Worm (Caenorhabditis elegans) whole organism, midembryonic: ENCODE measurements around the gene C34C6.3.

ENCODE experiments used
- T22C8.4 ChIP-seq: fragments of 200-800 bp; sonication (Bioruptor generic); IDR thresholded peaks from 2 replicates; pipeline ENCODE4 v1.3.6; 2022; ENCODE audit warnings: missing genetic modification characterization, missing compliant biosample characterization
- cog-1 ChIP-seq: sonication (generic microtip); optimal IDR thresholded peaks from 2 replicates; lab custom pipeline; 2016; ENCODE audit warnings: missing genetic modification characterization, missing compliant biosample characterization
- flt-1 ChIP-seq: fragments of 200-800 bp; sonication (Bioruptor generic); IDR thresholded peaks from 2 replicates; pipeline ENCODE4 v1.3.6; 2022; ENCODE audit warnings: missing genetic modification characterization, missing compliant biosample characterization
- klf-2 ChIP-seq: fragments of 200-800 bp; sonication (Bioruptor generic); conservative IDR thresholded peaks from 2 replicates; pipeline ENCODE4 v1.3.6; 2022; ENCODE audit warnings: missing genetic modification reagents, missing genetic modification characterization, missing compliant biosample characterization
- med-1 ChIP-seq: sonication (generic microtip); optimal IDR thresholded peaks from 2 replicates; lab custom pipeline; 2017; ENCODE audit warnings: missing genetic modification characterization, mild to moderate bottlenecking, missing compliant biosample characterization, antibody characterized with exemption, missing genetic modification reagents; ENCODE audit not compliant: insufficient read depth
- ref-1 ChIP-seq: fragments of 200-800 bp; sonication (Bioruptor generic); conservative IDR thresholded peaks from 2 replicates; pipeline ENCODE4 v1.3.6; 2022; ENCODE audit warnings: missing genetic modification reagents, missing genetic modification characterization, missing compliant biosample characterization
- tab-1 ChIP-seq: fragments of 200-800 bp; sonication (Bioruptor generic); IDR thresholded peaks from 2 replicates; pipeline ENCODE4 v1.3.6; 2022; ENCODE audit warnings: missing genetic modification characterization, missing compliant biosample characterization
- ztf-23 ChIP-seq: fragments of 200-800 bp; sonication (Bioruptor generic); IDR thresholded peaks from 2 replicates; pipeline ENCODE4 v1.3.6; 2022; ENCODE audit warnings: missing genetic modification reagents, missing genetic modification characterization, missing compliant biosample characterization
- ztf-29 ChIP-seq: fragments of 200-800 bp; sonication (Bioruptor generic); IDR thresholded peaks from 2 replicates; pipeline ENCODE4 v1.3.6; 2022; ENCODE audit warnings: missing genetic modification reagents, missing genetic modification characterization, missing compliant biosample characterization

C34C6.3 gene

DNA sequence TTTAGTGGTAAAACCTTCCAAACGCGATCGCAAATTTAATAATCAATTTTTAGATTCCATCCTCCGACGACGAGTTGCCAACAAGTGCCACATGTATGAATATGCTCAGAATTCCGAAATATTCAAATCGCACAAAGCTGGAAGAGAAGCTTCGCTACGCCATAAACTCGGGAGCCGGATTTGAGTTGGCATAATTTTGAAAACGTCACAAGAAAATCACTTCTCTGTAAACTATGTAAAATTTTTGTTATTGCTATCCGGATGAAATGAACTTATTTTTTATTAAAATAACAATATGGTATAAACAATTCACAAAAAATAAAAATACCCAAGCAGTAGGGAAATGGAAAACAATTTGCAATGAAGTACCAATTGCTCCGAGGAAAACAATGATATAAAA, 22.8 kb upstream of the C34C6.3 start:
- TF ChIP-seq tab-1 (GFP tag; lab: Robert Waterston, UW) (no peak), flt-1 (GFP tag; lab: Robert Waterston, UW) (no peak), T22C8.4 (GFP tag; lab: Robert Waterston, UW) (no peak), ztf-23 (GFP tag; lab: Robert Waterston, UW) (no peak), ztf-29 (GFP tag; lab: Robert Waterston, UW) (no peak), ref-1 (GFP tag; lab: Robert Waterston, UW) (no peak), med-1 (GFP tag; lab: Kevin White, UChicago) (no peak), klf-2 (GFP tag; lab: Robert Waterston, UW) (no peak)

DNA sequence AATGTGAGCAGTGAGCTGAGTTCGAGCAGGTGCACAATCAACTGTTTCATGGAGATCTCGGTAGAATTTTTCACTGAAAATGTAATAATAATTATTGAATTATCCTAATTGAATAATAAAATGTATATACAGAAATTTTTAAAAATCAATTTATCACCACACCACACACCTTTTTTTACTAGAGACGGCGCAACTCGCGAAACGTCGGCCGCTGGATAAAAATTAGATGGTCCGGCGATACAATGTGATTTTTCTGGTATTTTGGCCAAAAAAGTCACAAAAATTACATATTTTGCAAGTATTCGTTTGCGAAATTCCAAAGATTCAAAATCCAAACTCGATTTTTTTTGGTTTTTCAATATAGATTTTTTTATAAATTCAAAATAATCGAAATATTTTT, 20.9 kb upstream of the C34C6.3 start:
- no peak for TF ChIP-seq ref-1 (GFP tag; lab: Robert Waterston, UW)
- TF ChIP-seq ztf-23 (GFP tag; lab: Robert Waterston, UW): no peak
- no peak for TF ChIP-seq tab-1 (GFP tag; lab: Robert Waterston, UW)
- TF ChIP-seq ztf-29 (GFP tag; lab: Robert Waterston, UW): no peak
- no peak for TF ChIP-seq cog-1 (tag; lab: Kevin White, UChicago)
- no peak for TF ChIP-seq klf-2 (GFP tag; lab: Robert Waterston, UW)
- TF ChIP-seq T22C8.4 (GFP tag; lab: Robert Waterston, UW): no peak
- TF ChIP-seq med-1 (GFP tag; lab: Kevin White, UChicago): no peak
- no peak for TF ChIP-seq flt-1 (GFP tag; lab: Robert Waterston, UW)

- TF ChIP-seq ztf-23 (GFP tag; lab: Robert Waterston, UW) (no peak), med-1 (GFP tag; lab: Kevin White, UChicago) (no peak), ztf-29 (GFP tag; lab: Robert Waterston, UW) (no peak), T22C8.4 (GFP tag; lab: Robert Waterston, UW) (no peak)
Measured at ce11 chrII:8675369-8675768, 16.3 kb upstream of the C34C6.3 start.

- TF ChIP-seq ztf-29 (GFP tag; lab: Robert Waterston, UW) (no peak), med-1 (GFP tag; lab: Kevin White, UChicago) (no peak), ztf-23 (GFP tag; lab: Robert Waterston, UW) (no peak), tab-1 (GFP tag; lab: Robert Waterston, UW) (no peak), flt-1 (GFP tag; lab: Robert Waterston, UW) (no peak), klf-2 (GFP tag; lab: Robert Waterston, UW) (no peak), ref-1 (GFP tag; lab: Robert Waterston, UW) (no peak), cog-1 (tag; lab: Kevin White, UChicago) (no peak)
Measured at ce11 chrII:8679799-8680198, 11.9 kb upstream of the C34C6.3 start.

ce11 chrII:8683933-8684332, 7.8 kb upstream of the C34C6.3 start:
- TF ChIP-seq T22C8.4 (GFP tag; lab: Robert Waterston, UW) (no peak), ref-1 (GFP tag; lab: Robert Waterston, UW) (no peak), ztf-29 (GFP tag; lab: Robert Waterston, UW) (no peak), klf-2 (GFP tag; lab: Robert Waterston, UW) (no peak), cog-1 (tag; lab: Kevin White, UChicago) (no peak), ztf-23 (GFP tag; lab: Robert Waterston, UW) (no peak), med-1 (GFP tag; lab: Kevin White, UChicago) (no peak), flt-1 (GFP tag; lab: Robert Waterston, UW) (no peak), tab-1 (GFP tag; lab: Robert Waterston, UW) (no peak)

DNA sequence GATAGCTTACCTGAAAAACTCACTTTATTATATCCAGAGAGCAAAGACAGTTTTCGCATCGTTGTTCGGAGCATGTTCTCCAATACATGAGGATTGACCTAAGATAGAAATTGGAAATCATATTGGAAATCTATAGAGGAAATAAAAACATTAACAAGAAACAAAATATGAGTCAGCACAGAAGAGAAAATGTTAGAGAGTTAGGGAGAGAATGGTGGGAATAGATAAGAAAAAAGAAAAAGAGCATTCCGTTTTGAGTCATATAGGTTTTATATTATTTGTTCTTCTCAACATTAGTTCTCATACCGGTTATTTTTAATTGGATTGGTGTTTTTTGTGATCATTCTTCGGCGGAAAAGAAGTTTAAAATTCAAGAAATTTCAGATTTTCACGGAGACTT, 6.9 kb upstream of the C34C6.3 start, which contains the start of gene hgap-2:
hgap-2 (minus strand) TSS at position 101 of the 400 bp plus-strand sequence.
- TF ChIP-seq T22C8.4 (GFP tag; lab: Robert Waterston, UW) (no peak), flt-1 (GFP tag; lab: Robert Waterston, UW) (no peak)

DNA sequence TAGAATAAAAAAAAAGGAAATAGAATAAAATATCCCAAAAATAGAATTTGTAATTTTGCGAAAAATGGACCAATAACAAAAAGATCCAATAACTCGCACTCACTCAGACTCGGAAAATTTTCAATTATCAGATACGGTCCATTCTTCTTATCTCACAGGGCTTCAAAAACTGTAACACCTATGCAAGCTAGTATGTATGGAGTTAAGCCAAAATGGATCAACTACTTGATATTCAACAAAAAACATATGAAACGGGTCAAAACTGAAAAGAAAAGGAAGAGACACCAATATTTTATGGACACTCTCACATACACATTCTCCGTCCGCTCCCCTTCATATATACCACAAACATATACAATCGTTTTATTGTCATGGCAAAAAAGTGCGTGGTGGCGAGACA, 6.1 kb upstream of the C34C6.3 start, which contains the start of gene C34C6.9:
C34C6.9 (plus strand) TSS at position 301 of the 400 bp plus-strand sequence.
- TF ChIP-seq tab-1 (GFP tag; lab: Robert Waterston, UW): no peak
- no peak for TF ChIP-seq cog-1 (tag; lab: Kevin White, UChicago)
- no peak for TF ChIP-seq T22C8.4 (GFP tag; lab: Robert Waterston, UW)
- TF ChIP-seq ref-1 (GFP tag; lab: Robert Waterston, UW): no peak
- TF ChIP-seq klf-2 (GFP tag; lab: Robert Waterston, UW): no peak
- no peak for TF ChIP-seq ztf-23 (GFP tag; lab: Robert Waterston, UW)
- no peak for TF ChIP-seq ztf-29 (GFP tag; lab: Robert Waterston, UW)
- TF ChIP-seq med-1 (GFP tag; lab: Kevin White, UChicago): no peak
- TF ChIP-seq flt-1 (GFP tag; lab: Robert Waterston, UW): no peak

ce11 chrII:8695783-8696182, 4.1 kb downstream of the C34C6.3 start, which contains the start of gene C34C6.10:
Gene C34C6.10 (minus strand): TSS chrII:8695883.
- no peak for TF ChIP-seq flt-1 (GFP tag; lab: Robert Waterston, UW)
- no peak for TF ChIP-seq med-1 (GFP tag; lab: Kevin White, UChicago)
- TF ChIP-seq ref-1 (GFP tag; lab: Robert Waterston, UW): no peak
- TF ChIP-seq klf-2 (GFP tag; lab: Robert Waterston, UW): no peak
- no peak for TF ChIP-seq ztf-29 (GFP tag; lab: Robert Waterston, UW)
- no peak for TF ChIP-seq ztf-23 (GFP tag; lab: Robert Waterston, UW)
- TF ChIP-seq tab-1 (GFP tag; lab: Robert Waterston, UW): no peak
- TF ChIP-seq cog-1 (tag; lab: Kevin White, UChicago): no peak
- TF ChIP-seq T22C8.4 (GFP tag; lab: Robert Waterston, UW): no peak

DNA sequence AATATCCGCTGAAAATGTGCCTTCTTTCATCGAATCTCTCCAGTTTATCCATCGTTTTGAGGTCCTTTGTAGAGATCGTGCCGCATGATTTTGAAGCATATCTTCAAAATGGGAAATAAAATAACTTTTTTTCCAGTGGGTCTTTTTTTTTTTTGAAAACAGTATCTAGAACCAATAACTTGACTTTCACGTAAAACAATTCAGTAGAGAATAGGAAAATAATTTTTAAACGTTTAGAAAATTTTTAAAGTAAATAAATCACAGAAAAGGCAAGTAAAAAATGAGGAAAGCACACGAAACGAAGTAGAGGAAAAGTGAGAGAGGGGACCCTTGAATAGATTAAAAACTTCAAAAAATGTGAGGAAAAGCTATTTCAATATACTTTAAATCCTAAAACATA, 7.1 kb downstream of the C34C6.3 start, which contains the start of gene chdh-1:
chdh-1 (minus strand) TSS at position 101 of the 400 bp plus-strand sequence.
- TF ChIP-seq tab-1 (GFP tag; lab: Robert Waterston, UW): no peak
- TF ChIP-seq cog-1 (tag; lab: Kevin White, UChicago): no peak
- TF ChIP-seq ref-1 (GFP tag; lab: Robert Waterston, UW): no peak
- no peak for TF ChIP-seq flt-1 (GFP tag; lab: Robert Waterston, UW)
- no peak for TF ChIP-seq T22C8.4 (GFP tag; lab: Robert Waterston, UW)
